Worm (Caenorhabditis elegans) whole organism, mixed stage, embryonic: ENCODE results near the gene sftb-6.

Source experiments
- M03D4.4 ChIP-seq: sonication (generic microtip); optimal IDR thresholded peaks from 2 replicates; lab custom pipeline; 2017; ENCODE audit warnings: mild to moderate bottlenecking, missing genetic modification characterization, missing compliant biosample characterization
- bed-3 ChIP-seq: fragments of 200-800 bp; sonication (Bioruptor generic); optimal IDR thresholded peaks from 3 replicates; lab custom pipeline; 2018; ENCODE audit warnings: mild to moderate bottlenecking, missing genetic modification characterization, moderate library complexity, missing compliant biosample characterization
- blmp-1 ChIP-seq: fragments of 150-350 bp; optimal IDR thresholded peaks from 2 replicates; lab custom pipeline; 2014; ENCODE audit warnings: missing biosample characterization, missing genetic modification characterization
- ceh-39 ChIP-seq: fragments of 150-350 bp; optimal IDR thresholded peaks from 2 replicates; lab custom pipeline; 2014; ENCODE audit warnings: missing biosample characterization, missing genetic modification characterization
- ceh-43 ChIP-seq: fragments of 200-800 bp; sonication (Bioruptor generic); optimal IDR thresholded peaks from 2 replicates; lab custom pipeline; 2018; ENCODE audit warnings: mild to moderate bottlenecking, missing genetic modification characterization, moderate library complexity, missing compliant biosample characterization
- ceh-83 ChIP-seq: fragments of 200-800 bp; sonication (Bioruptor generic); optimal IDR thresholded peaks from 2 replicates; lab custom pipeline; 2018; ENCODE audit warnings: mild to moderate bottlenecking, missing genetic modification characterization, missing compliant biosample characterization
- ces-1 ChIP-seq: fragments of 150-350 bp; optimal IDR thresholded peaks from 2 replicates; lab custom pipeline; 2014; ENCODE audit warnings: missing biosample characterization, missing genetic modification reagents, missing genetic modification characterization
- cnd-1 ChIP-seq: fragments of 200-800 bp; sonication (Bioruptor generic); optimal IDR thresholded peaks from 2 replicates; lab custom pipeline; 2018; ENCODE audit warnings: mild to moderate bottlenecking, missing genetic modification characterization, missing compliant biosample characterization
- drap-1 ChIP-seq: fragments of 200-800 bp; sonication (Bioruptor generic); optimal IDR thresholded peaks from 3 replicates; lab custom pipeline; 2018; ENCODE audit warnings: mild to moderate bottlenecking, missing genetic modification characterization, missing compliant biosample characterization
- elt-1 ChIP-seq: sonication (generic microtip); optimal IDR thresholded peaks from 2 replicates; lab custom pipeline; 2017; ENCODE audit warnings: missing genetic modification characterization, mild to moderate bottlenecking, missing compliant biosample characterization, antibody characterized with exemption, moderate library complexity, borderline replicate concordance; ENCODE audit not compliant: insufficient read depth
- elt-3 ChIP-seq: fragments of 150-350 bp; optimal IDR thresholded peaks from 2 replicates; lab custom pipeline; 2014; ENCODE audit warnings: missing biosample characterization, missing genetic modification characterization
- ham-2 ChIP-seq: fragments of 200-800 bp; sonication (Bioruptor generic); optimal IDR thresholded peaks from 2 replicates; lab custom pipeline; 2018; ENCODE audit warnings: mild to moderate bottlenecking, missing genetic modification characterization, missing compliant biosample characterization
- hlh-1 ChIP-seq: fragments of 150-350 bp; optimal IDR thresholded peaks from 2 replicates; lab custom pipeline; 2014; ENCODE audit warnings: missing biosample characterization, missing genetic modification reagents, missing genetic modification characterization
- lin-13 ChIP-seq: fragments of 150-350 bp; optimal IDR thresholded peaks from 2 replicates; lab custom pipeline; 2014; ENCODE audit warnings: missing biosample characterization, missing genetic modification characterization
- lsy-2 ChIP-seq: fragments of 150-350 bp; optimal IDR thresholded peaks from 2 replicates; lab custom pipeline; 2014; ENCODE audit warnings: missing biosample characterization, missing genetic modification characterization
- mab-5 ChIP-seq: fragments of 150-350 bp; optimal IDR thresholded peaks from 2 replicates; lab custom pipeline; 2014; ENCODE audit warnings: missing biosample characterization, missing genetic modification characterization
- mep-1 ChIP-seq: fragments of 150-350 bp; optimal IDR thresholded peaks from 2 replicates; lab custom pipeline; 2017; ENCODE audit warnings: missing biosample characterization, missing genetic modification reagents, missing genetic modification characterization, inconsistent platforms
- nhr-12 ChIP-seq: fragments of 150-350 bp; optimal IDR thresholded peaks from 2 replicates; lab custom pipeline; 2014; ENCODE audit warnings: missing biosample characterization, missing genetic modification characterization
- nhr-2 ChIP-seq: fragments of 150-350 bp; optimal IDR thresholded peaks from 2 replicates; lab custom pipeline; 2014; ENCODE audit warnings: missing biosample characterization, missing genetic modification characterization
- nhr-237 ChIP-seq: fragments of 150-350 bp; optimal IDR thresholded peaks from 2 replicates; lab custom pipeline; 2014; ENCODE audit warnings: missing biosample characterization, missing genetic modification characterization
- nhr-28 ChIP-seq: fragments of 150-350 bp; optimal IDR thresholded peaks from 2 replicates; lab custom pipeline; 2014; ENCODE audit warnings: missing biosample characterization, missing genetic modification characterization
- nhr-76 ChIP-seq: sonication (generic microtip); optimal IDR thresholded peaks from 2 replicates; lab custom pipeline; 2017; ENCODE audit warnings: missing biosample characterization, missing genetic modification characterization
- sem-2 ChIP-seq: fragments of 200-800 bp; sonication (Bioruptor generic); optimal IDR thresholded peaks from 2 replicates; lab custom pipeline; 2018; ENCODE audit warnings: mild to moderate bottlenecking, missing genetic modification characterization, missing compliant biosample characterization
- snpc-4 ChIP-seq: fragments of 150-350 bp; optimal IDR thresholded peaks from 2 replicates; lab custom pipeline; 2014; ENCODE audit warnings: missing biosample characterization, missing genetic modification characterization
- sptf-1 ChIP-seq: sonication (generic microtip); optimal IDR thresholded peaks from 2 replicates; lab custom pipeline; 2017; ENCODE audit warnings: mild to moderate bottlenecking, missing genetic modification characterization, moderate library complexity, missing compliant biosample characterization
- tbx-8 ChIP-seq: fragments of 200-800 bp; sonication (Bioruptor generic); optimal IDR thresholded peaks from 2 replicates; lab custom pipeline; 2018; ENCODE audit warnings: mild to moderate bottlenecking, missing genetic modification characterization, moderate library complexity, missing compliant biosample characterization
- unc-120 ChIP-seq: sonication (generic microtip); optimal IDR thresholded peaks from 2 replicates; lab custom pipeline; 2017; ENCODE audit warnings: missing genetic modification characterization, missing compliant biosample characterization; ENCODE audit not compliant: poor library complexity, severe bottlenecking
- unc-39 ChIP-seq: fragments of 150-350 bp; optimal IDR thresholded peaks from 2 replicates; lab custom pipeline; 2014; ENCODE audit warnings: missing biosample characterization, missing genetic modification characterization
- zip-8 ChIP-seq: fragments of 150-350 bp; optimal IDR thresholded peaks from 2 replicates; lab custom pipeline; 2014; ENCODE audit warnings: missing biosample characterization, missing genetic modification characterization
- ztf-11 ChIP-seq: fragments of 150-350 bp; optimal IDR thresholded peaks from 2 replicates; lab custom pipeline; 2014; ENCODE audit warnings: missing biosample characterization, missing genetic modification characterization

Gene sftb-6

ce11 chrII:84134-84533 is 14.1 kb upstream of the sftb-6 start, which contains the start of gene C50D2.6:
Gene C50D2.6, plus strand, starts transcription at chrII:84434.
- TF ChIP-seq lsy-2 (tag; lab: Kevin White, UChicago), result no peak
- no peak for TF ChIP-seq mep-1 (tag; lab: Kevin White, UChicago)
- no peak for TF ChIP-seq snpc-4
- no peak for TF ChIP-seq ces-1 (GFP tag; lab: Kevin White, UChicago)
- no peak for TF ChIP-seq drap-1
- TF ChIP-seq nhr-28 (tag; lab: Kevin White, UChicago), result no peak
- no peak for TF ChIP-seq bed-3
- TF ChIP-seq sptf-1 (tag; lab: Kevin White, UChicago), result no peak
- TF ChIP-seq nhr-237 (tag; lab: Kevin White, UChicago), result no peak
- no peak for TF ChIP-seq ham-2 (GFP tag; lab: Kevin White, UChicago)

- TF ChIP-seq ham-2 (GFP tag; lab: Kevin White, UChicago) (no peak), elt-1 (tag; lab: Kevin White, UChicago) (no peak), sptf-1 (tag; lab: Kevin White, UChicago) (no peak), zip-8 (peak; percentile 56), drap-1 (no peak)
Observed at ce11 chrII:86794-87193, 11.4 kb upstream of the sftb-6 start.

ce11 chrII:87937-88336 is 10.3 kb upstream of the sftb-6 start:
- no peak for TF ChIP-seq elt-3 (tag; lab: Kevin White, UChicago)
- no peak for TF ChIP-seq blmp-1 (tag; lab: Kevin White, UChicago)
- no peak for TF ChIP-seq ztf-11 (tag; lab: Kevin White, UChicago)
- no peak for TF ChIP-seq ces-1 (GFP tag; lab: Kevin White, UChicago)
- no peak for TF ChIP-seq lsy-2 (tag; lab: Kevin White, UChicago)
- no peak for TF ChIP-seq drap-1
- no peak for TF ChIP-seq ceh-43 (GFP tag; lab: Kevin White, UChicago)
- TF ChIP-seq nhr-76 (tag; lab: Kevin White, UChicago), result no peak
- no peak for TF ChIP-seq nhr-2 (tag; lab: Kevin White, UChicago)
- TF ChIP-seq nhr-12 (tag; lab: Kevin White, UChicago), result no peak
- TF ChIP-seq elt-1 (tag; lab: Kevin White, UChicago), result no peak
- TF ChIP-seq bed-3, result no peak
- no peak for TF ChIP-seq snpc-4
- TF ChIP-seq mep-1 (tag; lab: Kevin White, UChicago), result no peak
- TF ChIP-seq M03D4.4 (tag; lab: Kevin White, UChicago), result no peak
- TF ChIP-seq hlh-1 (tag; lab: Kevin White, UChicago), result no peak
- no peak for TF ChIP-seq ham-2 (GFP tag; lab: Kevin White, UChicago)
- TF ChIP-seq nhr-28 (tag; lab: Kevin White, UChicago), result no peak
- no peak for TF ChIP-seq sem-2 (GFP tag; lab: Kevin White, UChicago)
- TF ChIP-seq, all 35 proteins: peak for 0

ce11 chrII:91419-91818 is 6.8 kb upstream of the sftb-6 start, which contains the start of gene mcat-1:
Gene mcat-1, minus strand, starts transcription at chrII:91519.
- no peak for TF ChIP-seq cnd-1 (tag; lab: Kevin White, UChicago)
- peak; percentile 1 for TF ChIP-seq zip-8
- TF ChIP-seq, all 35 proteins: peak for 1

- TF ChIP-seq bed-3 (no peak), elt-3 (tag; lab: Kevin White, UChicago) (no peak), ces-1 (GFP tag; lab: Kevin White, UChicago) (no peak), unc-39 (no peak), ceh-43 (GFP tag; lab: Kevin White, UChicago) (no peak), ceh-39 (tag; lab: Kevin White, UChicago) (no peak), ceh-83 (GFP tag; lab: Kevin White, UChicago) (no peak), mab-5 (tag; lab: Kevin White, UChicago) (no peak), cnd-1 (tag; lab: Kevin White, UChicago) (no peak), M03D4.4 (tag; lab: Kevin White, UChicago) (no peak), ham-2 (GFP tag; lab: Kevin White, UChicago) (no peak), tbx-8 (no peak), unc-120 (tag; lab: Kevin White, UChicago) (no peak), blmp-1 (tag; lab: Kevin White, UChicago) (no peak), lin-13 (no peak)
Observed at ce11 chrII:95177-95576, 3.0 kb upstream of the sftb-6 start, which contains the start of gene C50D2.7. Gene C50D2.7, minus strand, starts transcription at chrII:95277.
